Worm (Caenorhabditis elegans): ENCODE results near the gene C15C7.6.

DNA sequence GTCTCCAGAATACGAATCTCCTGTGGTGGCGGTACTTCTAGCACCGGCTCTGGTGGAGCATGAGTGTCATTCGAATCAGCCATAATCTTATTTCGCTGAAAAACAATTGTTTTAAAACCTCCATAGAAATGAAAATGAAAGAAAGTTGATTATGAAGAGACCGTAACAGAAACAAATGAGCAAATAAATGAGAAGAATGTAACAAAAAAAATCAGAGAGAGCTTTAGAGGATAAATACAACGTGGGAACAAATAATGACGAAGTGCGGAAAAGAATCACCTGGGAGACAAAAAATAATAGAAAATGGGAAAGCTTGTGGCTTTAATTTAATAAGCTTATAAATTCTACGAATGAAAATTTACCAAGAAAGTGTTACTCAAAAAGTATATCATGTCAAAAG lies 43.4 kb downstream of the C15C7.6 start, which contains the start of gene spc-1:
- TF ChIP-seq ztf-11 (tag; optimal IDR thresholded peaks at IDR 0.05) (no peak), nhr-237 (tag; optimal IDR thresholded peaks at IDR 0.05) (no peak), nhr-12 (tag; optimal IDR thresholded peaks at IDR 0.05) (no peak), pha-4 (tag; optimal IDR thresholded peaks at IDR 0.05) (no peak), mls-2 (tag; optimal IDR thresholded peaks at IDR 0.05) (no peak), unc-62 (GFP tag; optimal IDR thresholded peaks at IDR 0.05) (no peak), elt-1 (tag; optimal IDR thresholded peaks at IDR 0.05; ENCODE audit: borderline replicate concordance, insufficient read depth) (no peak), nhr-28 (tag; optimal IDR thresholded peaks at IDR 0.05) (no peak), blmp-1 (tag; optimal IDR thresholded peaks at IDR 0.05) (no peak), ceh-83 (GFP tag; optimal IDR thresholded peaks at IDR 0.05) (no peak), hlh-1 (tag; optimal IDR thresholded peaks at IDR 0.05) (no peak), lin-32 (GFP tag; optimal IDR thresholded peaks at IDR 0.05) (no peak), lin-13 (tag; optimal IDR thresholded peaks at IDR 0.05) (no peak), nhr-2 (tag; optimal IDR thresholded peaks at IDR 0.05) (no peak)

All from whole organism, mixed stage, embryonic.